Fruit fly (Drosophila melanogaster): ENCODE results near the gene Ror.

DNA sequence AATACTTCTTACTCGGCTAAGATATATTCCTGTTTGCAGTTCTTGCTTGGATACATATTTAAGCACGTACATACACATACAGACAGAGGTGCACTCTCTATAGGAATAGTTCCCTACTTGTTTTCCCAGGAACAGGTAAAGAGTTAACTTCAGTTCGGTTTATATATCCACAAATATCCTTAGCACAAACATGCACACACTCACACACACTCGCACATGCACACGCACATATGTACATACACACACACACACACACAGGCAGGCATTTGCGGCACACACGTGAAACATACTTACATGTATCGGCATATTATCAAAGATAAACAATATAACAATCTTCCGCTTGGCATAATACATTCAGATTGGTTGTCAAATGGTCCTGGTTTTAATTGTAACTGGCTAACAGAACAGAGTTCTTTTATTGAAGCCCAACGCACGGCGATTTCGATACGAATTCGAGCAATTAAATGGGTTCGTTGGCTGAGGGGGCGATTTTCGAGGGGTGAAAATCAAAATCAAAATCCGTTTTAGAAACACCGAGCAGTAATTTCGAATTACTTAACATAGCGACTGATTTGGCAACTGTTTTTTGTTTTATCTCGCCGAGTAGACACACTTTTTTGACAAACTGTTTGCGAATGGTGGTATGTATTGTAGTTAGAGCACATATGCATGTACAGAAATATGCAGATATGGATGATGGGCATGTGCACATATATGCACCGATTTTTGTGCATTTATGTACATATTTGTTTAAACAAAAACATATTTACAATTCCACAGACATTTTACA lies 8.5 kb downstream of the Ror start:
- TF ChIP-seq CG16779 (tag; optimal IDR thresholded peaks at IDR 0.05) (no peak), fd85E (GFP tag; optimal IDR thresholded peaks at IDR 0.05) (no peak), Blimp-1 (GFP tag; optimal IDR thresholded peaks at IDR 0.05) (no peak), Lpt (GFP tag; optimal IDR thresholded peaks at IDR 0.05) (no peak), OdsH (GFP tag; optimal IDR thresholded peaks at IDR 0.05) (no peak), achi (GFP tag; optimal IDR thresholded peaks at IDR 0.05) (no peak), CG15336 (GFP tag; IDR thresholded peaks at IDR 0.05) (no peak), Eip93F (GFP tag; optimal IDR thresholded peaks at IDR 0.05) (no peak), Hr39 (GFP tag; optimal IDR thresholded peaks at IDR 0.05) (no peak), dac (GFP tag; optimal IDR thresholded peaks at IDR 0.05) (no peak), dsx (GFP tag; optimal IDR thresholded peaks at IDR 0.05; ENCODE audit: poor library complexity, severe bottlenecking) (no peak), Eip75B (GFP tag; optimal IDR thresholded peaks at IDR 0.05) (no peak), pdm3 (GFP tag; optimal IDR thresholded peaks at IDR 0.05) (no peak)

Measured in whole organism, prepupa.